Fruit fly (Drosophila melanogaster): Measurements from ENCODE around the gene CG44362.

The CG44362 gene

DNA sequence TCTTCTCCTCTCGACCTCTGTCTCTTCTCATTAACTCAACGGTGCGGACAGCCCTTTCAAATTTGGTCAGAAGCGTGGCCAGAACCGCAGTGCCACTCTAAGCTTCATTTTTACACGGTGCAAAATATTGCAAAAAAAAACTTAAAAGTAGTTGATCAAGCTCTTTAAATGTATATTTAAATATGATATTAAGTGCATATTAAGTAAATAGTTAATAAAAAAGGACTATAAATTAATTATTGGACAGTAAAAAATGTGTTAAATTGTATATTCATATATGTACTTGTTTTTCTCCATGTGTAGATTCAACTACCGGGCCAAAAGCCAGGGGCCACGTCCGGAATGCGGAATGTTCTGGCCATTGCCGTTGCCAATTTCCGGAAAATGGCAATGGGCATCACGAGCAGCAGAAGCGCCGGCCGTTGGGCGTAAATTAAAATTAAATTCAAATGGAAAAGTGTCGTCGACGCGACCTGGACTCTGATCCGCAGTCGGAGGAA lies at the start of gene CG44362:
CG44362 (plus strand) TSS at position 450 of the 500 bp plus-strand sequence.
- no peak for TF ChIP-seq noc (tag; optimal IDR thresholded peaks at IDR 0.05)

DNA sequence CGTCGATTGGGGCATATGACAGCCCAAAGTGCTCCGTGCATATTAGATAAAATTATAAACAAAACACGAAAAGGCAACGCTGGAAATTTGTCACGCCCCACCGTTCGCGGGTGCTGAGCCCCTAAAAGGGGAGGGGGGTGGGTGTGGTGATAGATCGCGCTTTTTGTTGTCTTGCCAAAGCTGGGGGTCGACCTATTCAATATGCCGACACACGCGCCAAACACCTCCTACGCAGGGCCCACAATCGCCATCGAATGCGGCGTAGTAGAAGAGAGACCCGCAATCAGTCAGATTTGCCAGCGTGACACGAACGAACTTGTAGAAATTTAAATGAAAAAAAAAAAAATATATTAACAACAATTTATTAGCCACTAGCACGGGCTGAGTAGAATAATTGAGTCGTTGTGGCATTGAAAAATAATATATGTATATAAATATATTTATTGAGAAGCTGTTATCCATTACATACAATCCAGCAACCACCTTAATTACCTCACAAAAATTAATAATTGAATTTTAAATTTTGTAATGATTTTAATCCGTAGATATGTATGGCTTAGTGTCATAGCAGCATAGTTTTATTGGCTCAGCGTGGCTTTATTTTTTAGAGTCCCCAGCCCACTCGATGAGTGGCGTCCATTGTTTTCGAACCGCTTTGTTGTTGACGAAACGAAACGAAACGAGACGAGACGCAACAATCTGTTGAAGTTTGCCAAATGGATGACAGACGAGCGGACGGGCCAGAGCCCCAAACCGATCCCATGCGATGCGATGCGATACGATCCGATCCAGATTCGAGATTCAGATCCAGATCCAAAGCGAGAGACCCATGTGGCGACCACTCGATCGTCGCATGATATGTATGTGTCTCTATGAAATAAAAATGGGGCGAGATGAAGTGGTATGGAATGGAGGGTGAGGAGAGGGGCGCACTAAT lies 48.1 kb upstream of the CG44362 start:
- TF ChIP-seq noc (tag; optimal IDR thresholded peaks at IDR 0.05) = peak; percentile 98

DNA sequence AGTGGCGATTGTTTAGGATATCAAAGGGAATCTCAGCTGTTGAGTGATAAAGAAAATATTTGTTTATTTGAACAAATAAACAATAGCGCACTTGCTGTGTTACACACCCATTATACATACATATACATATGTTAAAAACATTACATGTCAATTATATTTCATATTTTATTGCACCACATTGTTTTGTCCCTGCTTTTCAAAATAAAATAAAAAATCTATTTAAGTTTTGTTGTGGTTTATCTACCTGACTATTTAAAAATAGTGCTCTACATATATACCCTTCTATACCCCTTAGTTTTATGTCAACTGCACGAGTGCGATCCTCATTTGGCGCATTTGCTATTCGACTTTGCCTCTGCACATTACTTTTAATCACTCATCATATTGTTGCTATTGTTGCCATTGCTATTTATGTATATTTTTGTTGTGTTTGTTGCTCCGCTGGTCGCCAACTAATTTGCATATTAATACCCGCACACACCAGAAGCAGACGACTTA lies 47.4 kb upstream of the CG44362 start:
- TF ChIP-seq noc (tag; optimal IDR thresholded peaks at IDR 0.05) = peak; percentile 97

DNA sequence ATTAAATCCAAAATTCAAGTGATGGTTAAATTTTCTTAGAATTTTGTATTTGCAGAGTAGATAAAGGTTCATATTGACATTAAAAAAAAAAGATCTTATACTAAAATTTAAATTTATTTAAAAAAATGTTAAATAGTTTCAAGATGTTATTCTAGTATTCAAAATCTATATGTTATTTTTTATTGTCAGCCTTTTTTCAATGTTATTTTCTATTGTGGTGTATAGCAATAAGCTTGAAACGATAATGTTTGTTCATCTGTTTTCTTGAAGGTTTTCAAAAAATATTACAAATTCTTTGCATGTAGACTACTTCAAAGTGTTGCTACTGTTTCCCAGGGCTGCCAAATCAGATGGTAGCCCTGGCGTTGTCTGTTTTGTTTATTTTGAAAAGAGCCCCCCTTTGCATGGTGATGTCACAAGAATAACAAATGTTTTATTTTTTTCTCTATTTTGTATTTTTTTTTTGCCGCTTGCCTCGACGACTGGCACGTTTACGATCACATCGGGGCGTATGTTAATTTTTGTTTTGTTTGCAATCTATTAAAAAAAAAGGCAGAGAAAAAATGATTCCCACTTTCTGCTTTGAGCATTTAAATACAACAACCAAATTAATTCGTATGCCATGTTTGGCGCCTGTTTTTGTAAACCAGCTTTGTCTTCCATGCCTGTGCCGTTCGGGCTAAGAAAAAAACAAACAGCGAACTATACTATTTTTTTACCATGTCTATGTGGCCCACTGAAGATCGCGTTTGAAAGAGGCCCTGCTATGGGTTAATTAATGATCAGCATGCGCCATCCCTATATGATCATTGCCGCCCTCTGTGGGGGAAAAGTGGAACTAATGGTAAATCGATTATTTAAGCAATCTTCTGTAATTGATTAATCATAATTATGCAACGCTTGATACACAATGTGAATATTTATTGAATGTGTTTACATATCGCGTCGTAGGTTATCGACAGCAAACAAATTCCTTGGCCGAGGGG lies 46.4 kb upstream of the CG44362 start:
- TF ChIP-seq noc (tag; optimal IDR thresholded peaks at IDR 0.05) = peak; percentile 71

DNA sequence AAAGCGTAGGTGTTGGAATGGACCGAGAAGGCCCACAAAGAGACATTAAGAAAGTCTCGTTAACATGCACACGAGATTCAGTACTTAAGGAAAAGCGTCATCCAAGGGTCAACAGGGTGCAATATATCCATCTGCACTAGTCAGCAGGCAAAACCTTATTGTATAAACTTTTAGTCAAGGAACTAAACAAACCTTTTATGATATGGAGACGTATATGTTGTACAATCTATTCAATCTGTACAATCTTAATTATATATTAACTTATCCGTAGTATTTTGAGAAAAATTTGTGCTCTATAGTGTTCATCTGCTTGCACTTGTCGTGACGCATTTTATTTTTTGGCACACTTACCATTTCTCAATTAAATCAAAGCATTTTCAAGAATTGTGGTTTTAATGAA lies 45.6 kb upstream of the CG44362 start:
- TF ChIP-seq noc (tag; optimal IDR thresholded peaks at IDR 0.05) = no peak

DNA sequence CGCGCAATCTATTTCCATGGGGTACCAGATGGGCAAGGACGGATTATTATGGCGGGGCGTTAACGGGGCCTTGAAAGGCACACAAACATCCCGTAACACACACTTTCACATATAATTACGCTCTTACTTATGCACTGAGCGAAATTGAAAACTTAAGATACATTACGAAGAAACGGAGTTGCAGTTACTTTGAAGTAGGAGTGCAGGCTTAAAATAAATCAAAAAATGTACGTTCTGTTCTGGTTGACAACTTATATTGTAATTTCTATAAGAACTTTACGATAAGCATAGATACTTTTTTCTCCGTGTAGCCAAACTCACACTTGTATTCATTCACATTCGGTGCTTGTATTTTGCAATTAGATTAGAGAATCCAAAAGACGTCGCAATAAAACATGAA lies 44.3 kb upstream of the CG44362 start:
- TF ChIP-seq noc (tag; optimal IDR thresholded peaks at IDR 0.05) = peak; percentile 99

DNA sequence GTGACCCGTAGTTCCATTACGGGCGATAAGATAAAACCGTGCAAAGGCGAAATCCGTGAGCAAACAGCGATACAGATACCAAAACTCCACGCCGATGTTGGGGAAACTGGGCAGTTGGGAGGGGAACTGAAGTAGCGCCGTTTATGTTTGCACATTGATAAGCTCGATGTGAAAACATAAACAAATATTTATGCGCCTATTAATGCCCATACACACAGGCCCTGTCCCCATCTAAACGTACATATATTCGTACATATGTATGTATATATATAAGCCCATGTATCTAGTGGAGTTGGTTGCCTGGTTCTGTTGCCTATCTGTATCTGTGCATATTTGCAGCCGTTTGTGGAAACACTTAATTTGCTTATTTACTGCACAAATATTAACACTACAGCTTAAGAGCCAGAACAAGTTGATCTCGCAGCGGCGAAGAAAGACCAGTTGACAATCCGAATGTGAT lies 43.0 kb upstream of the CG44362 start:
- peak; percentile 40 for TF ChIP-seq noc (tag; optimal IDR thresholded peaks at IDR 0.05)

DNA sequence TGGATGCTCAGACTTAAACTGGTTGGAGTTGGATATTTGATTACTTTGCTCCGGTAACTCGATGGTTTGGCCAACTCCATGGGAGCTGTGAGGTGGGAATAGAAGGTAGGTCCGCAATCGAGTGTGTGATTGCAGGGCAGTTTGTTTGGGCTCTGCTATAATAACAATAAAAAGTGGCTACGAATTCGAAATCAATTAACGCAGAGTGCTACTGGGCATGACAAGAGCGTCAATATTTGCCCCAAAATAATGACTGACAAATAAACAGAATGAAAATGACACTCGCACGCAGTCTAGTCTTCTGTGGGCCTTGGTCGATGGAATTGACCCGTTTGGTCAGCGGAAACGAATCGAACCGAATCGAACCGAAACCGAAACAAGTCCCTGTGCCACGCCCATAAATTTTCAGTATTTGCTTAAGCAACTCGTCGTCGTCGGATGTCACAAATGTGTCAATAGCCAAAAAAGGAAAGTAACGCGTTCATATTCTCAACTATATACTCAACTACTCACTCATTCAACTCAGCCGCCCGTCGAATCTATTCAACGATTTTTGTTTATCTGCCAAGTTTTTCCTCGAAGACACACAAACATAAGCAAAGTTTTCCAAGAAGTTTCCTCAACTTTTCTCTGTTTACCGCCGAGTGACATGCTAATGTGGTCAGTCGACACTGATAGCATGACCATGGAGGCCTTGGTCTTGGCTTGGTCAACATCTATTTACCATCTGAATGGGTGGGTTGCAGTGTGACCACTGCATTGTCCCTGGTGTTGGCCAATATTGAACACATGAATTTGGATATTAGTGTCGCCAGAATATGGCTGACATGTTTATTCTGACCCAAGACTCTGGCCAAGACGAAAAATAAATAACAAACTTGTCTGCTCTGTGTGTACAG lies 41.7 kb upstream of the CG44362 start:
- no peak for TF ChIP-seq noc (tag; optimal IDR thresholded peaks at IDR 0.05)

DNA sequence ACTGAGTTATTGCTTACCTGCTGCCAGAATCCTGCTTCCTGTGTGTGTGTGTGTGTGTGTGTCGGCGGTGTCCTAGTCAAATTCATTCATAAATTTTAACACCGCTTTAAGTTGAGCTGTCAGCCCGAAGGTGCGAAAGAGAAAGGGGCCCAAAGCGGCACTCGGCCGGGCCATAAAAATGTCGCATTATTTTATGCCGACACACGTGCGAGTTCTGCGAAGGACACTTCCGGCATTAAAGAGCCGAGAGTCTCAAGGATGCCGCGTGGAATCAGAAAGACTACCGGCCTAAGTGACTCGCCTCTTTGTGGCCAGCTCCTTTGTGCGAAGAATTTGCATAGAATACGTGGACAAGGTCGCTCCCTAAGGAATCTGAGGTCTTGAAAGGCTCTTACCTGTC lies 40.3 kb upstream of the CG44362 start:
- TF ChIP-seq noc (tag; optimal IDR thresholded peaks at IDR 0.05) = no peak

DNA sequence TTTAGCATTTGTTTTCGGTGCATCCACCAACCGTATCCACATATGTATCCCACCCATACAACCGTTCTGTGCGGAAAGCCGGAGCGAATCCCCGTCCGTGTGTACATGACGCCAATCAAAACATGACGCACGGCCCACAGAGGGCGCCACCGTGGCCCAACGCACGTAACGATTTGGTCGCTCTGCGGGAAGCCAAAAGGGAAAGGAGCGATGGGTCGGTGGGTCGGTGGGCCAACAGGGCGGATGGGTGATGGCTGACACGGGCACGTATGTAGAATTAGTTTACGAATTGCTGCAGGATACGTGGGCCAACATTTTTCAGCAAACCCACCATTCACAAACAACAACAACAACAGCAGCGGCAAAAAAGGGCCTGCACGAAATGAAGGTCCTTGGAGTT lies 38.6 kb upstream of the CG44362 start:
- no peak for TF ChIP-seq noc (tag; optimal IDR thresholded peaks at IDR 0.05)

DNA sequence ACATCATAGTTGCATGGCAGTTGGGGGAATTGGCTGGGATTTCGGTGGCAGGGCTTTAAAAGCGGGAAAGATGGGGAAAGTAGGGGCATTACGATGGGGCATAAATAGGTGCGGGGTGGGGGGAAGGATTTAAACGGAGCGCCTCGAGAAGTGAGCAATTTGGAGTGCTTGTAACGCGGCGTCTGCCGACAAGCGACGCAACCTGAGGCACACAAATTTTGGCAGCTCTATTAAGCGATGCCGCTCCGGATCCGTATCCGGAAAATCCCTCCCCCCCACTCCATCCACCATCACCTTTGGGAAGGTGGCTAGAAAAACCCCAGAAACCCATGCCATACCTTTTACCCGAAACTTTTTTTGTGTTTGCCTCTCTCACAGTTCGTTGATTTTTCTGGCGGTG lies 37.7 kb upstream of the CG44362 start:
- TF ChIP-seq noc (tag; optimal IDR thresholded peaks at IDR 0.05) = no peak

DNA sequence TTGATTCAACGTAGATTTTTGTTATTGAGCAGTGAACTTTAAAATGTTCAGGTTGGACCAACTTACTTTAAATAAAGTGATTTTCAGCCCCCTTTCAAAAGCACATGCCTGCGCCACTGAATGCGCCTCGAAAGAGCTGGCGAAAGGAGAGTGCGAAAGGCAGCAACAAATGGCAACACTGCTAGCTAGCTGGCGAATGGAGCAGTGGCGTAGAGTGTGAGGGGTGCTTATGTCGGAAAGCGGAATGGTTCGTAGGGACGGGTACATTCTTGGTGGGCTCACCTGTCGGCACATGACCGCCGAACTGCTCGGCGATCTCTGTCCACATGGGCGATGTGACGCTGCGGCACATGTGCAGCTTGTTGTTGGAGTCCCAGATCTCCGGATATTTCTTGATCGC lies 33.0 kb upstream of the CG44362 start:
- peak; percentile 30 for TF ChIP-seq noc (tag; optimal IDR thresholded peaks at IDR 0.05)

DNA sequence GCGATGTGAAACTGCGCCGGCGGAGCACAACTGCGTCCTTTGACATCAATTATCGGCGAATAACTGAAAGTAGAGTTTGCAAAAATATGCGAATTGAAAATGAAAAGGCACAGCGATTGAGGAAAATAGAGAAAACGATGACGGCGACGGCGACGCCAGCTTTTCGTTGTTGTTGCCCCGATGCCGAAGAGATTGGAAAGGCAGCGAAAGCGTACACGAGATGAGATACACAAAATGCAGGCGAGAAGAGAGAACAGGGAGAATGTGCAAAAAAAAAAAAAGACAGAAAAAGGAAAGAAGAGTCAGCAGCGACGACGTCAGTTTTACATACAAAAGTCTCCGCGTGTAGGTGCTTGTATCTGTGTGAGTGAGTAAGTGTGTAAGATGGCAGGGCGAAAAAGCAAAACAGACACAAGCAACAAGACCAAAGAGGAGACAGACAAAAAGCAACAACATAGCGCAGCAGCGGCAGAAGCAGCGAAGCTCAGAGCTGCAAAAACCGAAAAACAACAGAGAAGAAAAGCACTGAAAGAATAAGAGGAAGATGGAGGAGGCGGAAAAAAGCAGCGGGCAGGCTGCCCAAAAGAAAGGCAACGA lies 32.4 kb upstream of the CG44362 start, which contains the start of gene CG6163:
CG6163 (minus strand) TSS at position 51 of the 597 bp plus-strand sequence.
- TF ChIP-seq noc (tag; optimal IDR thresholded peaks at IDR 0.05) = no peak

All from whole organism, larva.